Worm (Caenorhabditis elegans): ENCODE results near the gene cest-5.2.

cest-5.2 gene

ce11 chrIV:6652479-6653022 is 24.8 kb upstream of the cest-5.2 start:
- TF ChIP-seq nhr-237 (tag; optimal IDR thresholded peaks at IDR 0.05) (no peak), ztf-11 (tag; optimal IDR thresholded peaks at IDR 0.05) (no peak), nhr-12 (tag; optimal IDR thresholded peaks at IDR 0.05) (no peak), nhr-28 (tag; optimal IDR thresholded peaks at IDR 0.05) (no peak), M03D4.4 (tag; optimal IDR thresholded peaks at IDR 0.05) (no peak), sem-2 (GFP tag; optimal IDR thresholded peaks at IDR 0.05) (no peak), unc-120 (tag; optimal IDR thresholded peaks at IDR 0.05; ENCODE audit: poor library complexity, severe bottlenecking) (no peak), ceh-83 (GFP tag; optimal IDR thresholded peaks at IDR 0.05) (no peak), cnd-1 (tag; optimal IDR thresholded peaks at IDR 0.05) (no peak), mab-5 (tag; optimal IDR thresholded peaks at IDR 0.05) (no peak), ceh-39 (tag; optimal IDR thresholded peaks at IDR 0.05) (no peak), bed-3 (GFP tag; optimal IDR thresholded peaks at IDR 0.05) (no peak)

ce11 chrIV:6648625-6649024 is 20.9 kb upstream of the cest-5.2 start:
- TF ChIP-seq flh-1 (GFP tag; optimal IDR thresholded peaks at IDR 0.05): no peak
- peak; percentile 96 for TF ChIP-seq unc-62 (GFP tag; optimal IDR thresholded peaks at IDR 0.05)
- TF ChIP-seq snpc-4 (tag; optimal IDR thresholded peaks at IDR 0.05): no peak
- no peak for TF ChIP-seq bed-3 (GFP tag; optimal IDR thresholded peaks at IDR 0.05)
- no peak for TF ChIP-seq nhr-2 (tag; optimal IDR thresholded peaks at IDR 0.05)
- no peak for TF ChIP-seq sem-2 (GFP tag; optimal IDR thresholded peaks at IDR 0.05)
- TF ChIP-seq pha-4 (tag; optimal IDR thresholded peaks at IDR 0.05): peak; percentile 44
- TF ChIP-seq nhr-28 (tag; optimal IDR thresholded peaks at IDR 0.05): no peak
- no peak for TF ChIP-seq ceh-39 (tag; optimal IDR thresholded peaks at IDR 0.05)
- no peak for TF ChIP-seq zip-8 (tag; optimal IDR thresholded peaks at IDR 0.05)
- TF ChIP-seq nhr-76 (tag; optimal IDR thresholded peaks at IDR 0.05): no peak
- TF ChIP-seq lsy-2 (tag; optimal IDR thresholded peaks at IDR 0.05): peak; percentile 47
- no peak for TF ChIP-seq nhr-12 (tag; optimal IDR thresholded peaks at IDR 0.05)
- peak; percentile 48 for TF ChIP-seq ztf-11 (tag; optimal IDR thresholded peaks at IDR 0.05)
- no peak for TF ChIP-seq lin-32 (GFP tag; optimal IDR thresholded peaks at IDR 0.05)
- no peak for TF ChIP-seq ceh-83 (GFP tag; optimal IDR thresholded peaks at IDR 0.05)
- TF ChIP-seq blmp-1 (tag; optimal IDR thresholded peaks at IDR 0.05): no peak
- TF ChIP-seq mab-5 (tag; optimal IDR thresholded peaks at IDR 0.05): peak; percentile 77
- TF ChIP-seq M03D4.4 (tag; optimal IDR thresholded peaks at IDR 0.05): peak; percentile 58
- no peak for TF ChIP-seq hlh-1 (tag; optimal IDR thresholded peaks at IDR 0.05)
- TF ChIP-seq tbx-8 (GFP tag; optimal IDR thresholded peaks at IDR 0.05): no peak
- peak; percentile 12 for TF ChIP-seq ceh-43 (GFP tag; optimal IDR thresholded peaks at IDR 0.05)
- peak; percentile 37 for TF ChIP-seq cnd-1 (tag; optimal IDR thresholded peaks at IDR 0.05)
- no peak for TF ChIP-seq lin-13 (tag; optimal IDR thresholded peaks at IDR 0.05)
- no peak for TF ChIP-seq elt-1 (tag; optimal IDR thresholded peaks at IDR 0.05; ENCODE audit: borderline replicate concordance, insufficient read depth)
- TF ChIP-seq elt-3 (tag; optimal IDR thresholded peaks at IDR 0.05): no peak
- TF ChIP-seq unc-120 (tag; optimal IDR thresholded peaks at IDR 0.05; ENCODE audit: poor library complexity, severe bottlenecking): peak; percentile 77
- TF ChIP-seq ham-2 (GFP tag; optimal IDR thresholded peaks at IDR 0.05): peak; percentile 25
- peak; percentile 84 for TF ChIP-seq mls-2 (tag; optimal IDR thresholded peaks at IDR 0.05)
- peak; percentile 99 for TF ChIP-seq ces-1 (GFP tag; optimal IDR thresholded peaks at IDR 0.05)
- TF ChIP-seq drap-1 (GFP tag; optimal IDR thresholded peaks at IDR 0.05): peak; percentile 35
- peak; percentile 54 for TF ChIP-seq sptf-1 (tag; optimal IDR thresholded peaks at IDR 0.05)
- peak; percentile 50 for TF ChIP-seq mep-1 (tag; optimal IDR thresholded peaks at IDR 0.05)
- no peak for TF ChIP-seq unc-39 (tag; optimal IDR thresholded peaks at IDR 0.05)
- peak; percentile 67 for TF ChIP-seq nhr-237 (tag; optimal IDR thresholded peaks at IDR 0.05)

- TF ChIP-seq ceh-39 (tag; optimal IDR thresholded peaks at IDR 0.05): no peak
- TF ChIP-seq ztf-11 (tag; optimal IDR thresholded peaks at IDR 0.05): no peak
- TF ChIP-seq lin-13 (tag; optimal IDR thresholded peaks at IDR 0.05): no peak
- TF ChIP-seq tbx-8 (GFP tag; optimal IDR thresholded peaks at IDR 0.05): no peak
- TF ChIP-seq ceh-43 (GFP tag; optimal IDR thresholded peaks at IDR 0.05): peak; percentile 70
- TF ChIP-seq snpc-4 (tag; optimal IDR thresholded peaks at IDR 0.05): no peak
- TF ChIP-seq bed-3 (GFP tag; optimal IDR thresholded peaks at IDR 0.05): no peak
- no peak for TF ChIP-seq nhr-237 (tag; optimal IDR thresholded peaks at IDR 0.05)
- TF ChIP-seq nhr-12 (tag; optimal IDR thresholded peaks at IDR 0.05): no peak
- TF ChIP-seq nhr-2 (tag; optimal IDR thresholded peaks at IDR 0.05): no peak
- no peak for TF ChIP-seq drap-1 (GFP tag; optimal IDR thresholded peaks at IDR 0.05)
- TF ChIP-seq mab-5 (tag; optimal IDR thresholded peaks at IDR 0.05): no peak
- no peak for TF ChIP-seq lin-32 (GFP tag; optimal IDR thresholded peaks at IDR 0.05)
- TF ChIP-seq cnd-1 (tag; optimal IDR thresholded peaks at IDR 0.05): no peak
- no peak for TF ChIP-seq nhr-28 (tag; optimal IDR thresholded peaks at IDR 0.05)
- no peak for TF ChIP-seq mep-1 (tag; optimal IDR thresholded peaks at IDR 0.05)
- TF ChIP-seq elt-3 (tag; optimal IDR thresholded peaks at IDR 0.05): no peak
- no peak for TF ChIP-seq sem-2 (GFP tag; optimal IDR thresholded peaks at IDR 0.05)
- no peak for TF ChIP-seq nhr-76 (tag; optimal IDR thresholded peaks at IDR 0.05)
- no peak for TF ChIP-seq elt-1 (tag; optimal IDR thresholded peaks at IDR 0.05; ENCODE audit: borderline replicate concordance, insufficient read depth)
- no peak for TF ChIP-seq ceh-83 (GFP tag; optimal IDR thresholded peaks at IDR 0.05)
- TF ChIP-seq ces-1 (GFP tag; optimal IDR thresholded peaks at IDR 0.05): peak; percentile 28
- no peak for TF ChIP-seq hlh-1 (tag; optimal IDR thresholded peaks at IDR 0.05)
- TF ChIP-seq lsy-2 (tag; optimal IDR thresholded peaks at IDR 0.05): peak; percentile 27
- TF ChIP-seq blmp-1 (tag; optimal IDR thresholded peaks at IDR 0.05): no peak
- no peak for TF ChIP-seq M03D4.4 (tag; optimal IDR thresholded peaks at IDR 0.05)
Measured at ce11 chrIV:6646905-6647304, 19.2 kb upstream of the cest-5.2 start.

All from whole organism, mixed stage, embryonic.